Worm (Caenorhabditis elegans) whole organism, L1 larva: ENCODE results near the gene srd-11.

ENCODE experiments used
- C04F5.9 ChIP-seq: sonication (generic microtip); optimal IDR thresholded peaks from 2 replicates; lab custom pipeline; 2016; ENCODE audit warnings: missing genetic modification characterization, missing compliant biosample characterization
- F16B12.6 ChIP-seq: fragments of 150-350 bp; optimal IDR thresholded peaks from 2 replicates; lab custom pipeline; 2014; ENCODE audit warnings: missing biosample characterization, missing genetic modification characterization
- Y116A8C.19 ChIP-seq: sonication (generic microtip); optimal IDR thresholded peaks from 2 replicates; lab custom pipeline; 2016; ENCODE audit warnings: missing compliant biosample characterization, missing genetic modification characterization, borderline replicate concordance
- aha-1 ChIP-seq: fragments of 150-350 bp; optimal IDR thresholded peaks from 2 replicates; lab custom pipeline; 2014; ENCODE audit warnings: missing biosample characterization, missing genetic modification characterization
- ama-1 ChIP-seq: fragments of 150-350 bp; optimal IDR thresholded peaks from 2 replicates; lab custom pipeline; 2014
- blmp-1 ChIP-seq: fragments of 150-350 bp; optimal IDR thresholded peaks from 2 replicates; lab custom pipeline; 2014; ENCODE audit warnings: missing biosample characterization, missing genetic modification characterization
- ceh-63 ChIP-seq: fragments of 200-800 bp; sonication (Bioruptor generic); optimal IDR thresholded peaks from 2 replicates; lab custom pipeline; 2018; ENCODE audit warnings: mild to moderate bottlenecking, missing genetic modification characterization, missing compliant biosample characterization
- ceh-82 ChIP-seq, 3 experiments: fragments of 150-350 bp in 1 of 3; sonication (generic microtip) in 2 of 3; optimal IDR thresholded peaks; 2 replicates each; lab custom pipeline; 2014 to 2017; ENCODE audit warnings: missing biosample characterization in 3 of 3, missing genetic modification characterization in 3 of 3
- ceh-88 ChIP-seq: fragments of 200-800 bp; sonication (Bioruptor generic); IDR thresholded peaks from 2 replicates; pipeline ENCODE4 v1.3.6; 2022; ENCODE audit warnings: missing genetic modification characterization, missing compliant biosample characterization
- ces-1 ChIP-seq: fragments of 150-350 bp; optimal IDR thresholded peaks from 2 replicates; lab custom pipeline; 2014; ENCODE audit warnings: missing biosample characterization, missing genetic modification reagents, missing genetic modification characterization
- dsc-1 ChIP-seq: sonication (generic microtip); optimal IDR thresholded peaks from 2 replicates; lab custom pipeline; 2016; ENCODE audit warnings: mild to moderate bottlenecking, missing genetic modification characterization, missing compliant biosample characterization
- efl-1 ChIP-seq, 4 experiments: fragments of 150-350 bp; optimal IDR thresholded peaks in 3 of 4; peaks in 1 of 4; 1 replicate in 1 of 4; 2 replicates in 3 of 4; lab custom pipeline; 2014; ENCODE audit warnings: missing biosample characterization in 2 of 4, missing genetic modification characterization in 2 of 4, missing genetic modification reagents in 2 of 4
- egl-13 ChIP-seq: sonication (generic microtip); optimal IDR thresholded peaks from 2 replicates; lab custom pipeline; 2016; ENCODE audit warnings: missing genotype, missing genetic modification reagents, missing genetic modification characterization, missing compliant biosample characterization
- elt-3 ChIP-seq, 6 experiments: fragments of 150-350 bp in 1 of 6; sonication (generic microtip); optimal IDR thresholded peaks; 2 replicates each; lab custom pipeline; 2017 to 2018; ENCODE audit warnings: missing biosample characterization in 6 of 6, missing genetic modification characterization in 6 of 6, inconsistent platforms in 1 of 6
- fkh-4 ChIP-seq: sonication (generic microtip); optimal IDR thresholded peaks from 2 replicates; lab custom pipeline; 2016; ENCODE audit warnings: missing compliant biosample characterization, missing genetic modification characterization, borderline replicate concordance
- grh-1 ChIP-seq: fragments of 200-800 bp; sonication (Bioruptor generic); IDR thresholded peaks from 2 replicates; pipeline ENCODE4 v1.3.6; 2022; ENCODE audit warnings: missing genetic modification reagents, missing genetic modification characterization, missing compliant biosample characterization
- hpl-2 ChIP-seq: fragments of 150-350 bp; optimal IDR thresholded peaks from 2 replicates; lab custom pipeline; 2014; ENCODE audit warnings: missing biosample characterization, missing genetic modification reagents, missing genetic modification characterization
- irx-1 ChIP-seq: sonication (generic microtip); optimal IDR thresholded peaks from 2 replicates; lab custom pipeline; 2016; ENCODE audit warnings: missing genetic modification characterization, missing compliant biosample characterization
- jun-1 ChIP-seq: fragments of 150-350 bp; optimal IDR thresholded peaks from 2 replicates; lab custom pipeline; 2014; ENCODE audit warnings: missing biosample characterization, missing genetic modification reagents, missing genetic modification characterization
- lin-13 ChIP-seq: fragments of 150-350 bp; optimal IDR thresholded peaks from 2 replicates; lab custom pipeline; 2014; ENCODE audit warnings: missing biosample characterization, missing genetic modification reagents, missing genetic modification characterization
- lin-14 ChIP-seq: fragments of 200-800 bp; sonication (Bioruptor generic); optimal IDR thresholded peaks from 2 replicates; lab custom pipeline; 2018; ENCODE audit warnings: mild to moderate bottlenecking, missing genetic modification characterization, moderate library complexity, missing compliant biosample characterization
- lin-15B ChIP-seq: fragments of 150-350 bp; sonication (generic microtip); optimal IDR thresholded peaks from 3 replicates; lab custom pipeline; 2014; ENCODE audit warnings: missing biosample characterization, missing genetic modification characterization
- lir-3 ChIP-seq: sonication (generic microtip); optimal IDR thresholded peaks from 2 replicates; lab custom pipeline; 2016; ENCODE audit warnings: mild to moderate bottlenecking, missing genetic modification characterization, moderate library complexity, missing compliant biosample characterization; ENCODE audit not compliant: poor library complexity
- lsy-2 ChIP-seq, 2 experiments: fragments of 150-350 bp; optimal IDR thresholded peaks; 2 replicates each; lab custom pipeline; 2014; ENCODE audit warnings: missing biosample characterization in 2 of 2, missing genetic modification characterization in 2 of 2
- mab-9 ChIP-seq: fragments of 200-800 bp; sonication (Bioruptor generic); IDR thresholded peaks from 2 replicates; pipeline ENCODE4 v1.3.6; 2022; ENCODE audit warnings: missing genetic modification reagents, missing genetic modification characterization, missing compliant biosample characterization
- mdl-1 ChIP-seq, 2 experiments: fragments of 150-350 bp; optimal IDR thresholded peaks; 2 replicates each; lab custom pipeline; 2014 to 2017; ENCODE audit warnings: missing biosample characterization in 2 of 2, missing genetic modification characterization in 2 of 2, inconsistent platforms in 1 of 2
- mef-2 ChIP-seq: fragments of 150-350 bp; optimal IDR thresholded peaks from 2 replicates; lab custom pipeline; 2014; ENCODE audit warnings: missing biosample characterization, missing genetic modification characterization
- mep-1 ChIP-seq: fragments of 150-350 bp; optimal IDR thresholded peaks from 2 replicates; lab custom pipeline; 2014; ENCODE audit warnings: missing biosample characterization, missing genetic modification characterization
- nhr-11 ChIP-seq: fragments of 150-350 bp; optimal IDR thresholded peaks from 2 replicates; lab custom pipeline; 2014; ENCODE audit warnings: missing biosample characterization, missing genetic modification characterization
- nhr-12 ChIP-seq: sonication (generic microtip); optimal IDR thresholded peaks from 2 replicates; lab custom pipeline; 2017; ENCODE audit warnings: missing biosample characterization, missing genetic modification characterization
- nhr-19 ChIP-seq: fragments of 200-800 bp; sonication (Bioruptor generic); conservative IDR thresholded peaks from 2 replicates; pipeline ENCODE4 v1.3.6; 2022; ENCODE audit warnings: missing genetic modification characterization, missing compliant biosample characterization
- nhr-28 ChIP-seq: fragments of 150-350 bp; optimal IDR thresholded peaks from 2 replicates; lab custom pipeline; 2014; ENCODE audit warnings: missing biosample characterization, missing genetic modification characterization
- nhr-47 ChIP-seq: sonication (generic microtip); optimal IDR thresholded peaks from 2 replicates; lab custom pipeline; 2016; ENCODE audit warnings: mild to moderate bottlenecking, missing genetic modification characterization, moderate library complexity, missing compliant biosample characterization
- nhr-71 ChIP-seq: sonication (generic microtip); optimal IDR thresholded peaks from 2 replicates; lab custom pipeline; 2016; ENCODE audit warnings: mild to moderate bottlenecking, missing genetic modification characterization, moderate library complexity, missing compliant biosample characterization
- nhr-76 ChIP-seq: sonication (generic microtip); optimal IDR thresholded peaks from 2 replicates; lab custom pipeline; 2017; ENCODE audit warnings: missing biosample characterization, missing genetic modification characterization
- nhr-77 ChIP-seq: fragments of 150-350 bp; optimal IDR thresholded peaks from 2 replicates; lab custom pipeline; 2014; ENCODE audit warnings: missing biosample characterization, missing genetic modification characterization
- nhr-84 ChIP-seq: sonication (generic microtip); optimal IDR thresholded peaks from 2 replicates; lab custom pipeline; 2017; ENCODE audit warnings: missing biosample characterization, missing genetic modification characterization
- nhr-90 ChIP-seq: sonication (generic microtip); optimal IDR thresholded peaks from 2 replicates; lab custom pipeline; 2016; ENCODE audit warnings: mild to moderate bottlenecking, missing genetic modification characterization, missing compliant biosample characterization; ENCODE audit not compliant: poor library complexity
- pqm-1 ChIP-seq: sonication (generic microtip); optimal IDR thresholded peaks from 3 replicates; lab custom pipeline; 2017; ENCODE audit warnings: missing biosample characterization, missing genetic modification characterization
- rnt-1 ChIP-seq: sonication (generic microtip); optimal IDR thresholded peaks from 2 replicates; lab custom pipeline; 2016; ENCODE audit warnings: mild to moderate bottlenecking, missing genetic modification characterization, moderate library complexity, missing compliant biosample characterization
- snpc-4 ChIP-seq: fragments of 150-350 bp; optimal IDR thresholded peaks from 2 replicates; lab custom pipeline; 2014; ENCODE audit warnings: missing biosample characterization, missing genetic modification characterization
- sox-4 ChIP-seq: sonication (generic microtip); optimal IDR thresholded peaks from 2 replicates; lab custom pipeline; 2016; ENCODE audit warnings: missing genetic modification characterization, missing compliant biosample characterization
- sup-37 ChIP-seq: fragments of 200-800 bp; sonication (Bioruptor generic); optimal IDR thresholded peaks from 2 replicates; lab custom pipeline; 2018; ENCODE audit warnings: mild to moderate bottlenecking, missing genetic modification characterization, missing compliant biosample characterization
- tlp-1 ChIP-seq: fragments of 150-350 bp; optimal IDR thresholded peaks from 2 replicates; lab custom pipeline; 2014; ENCODE audit warnings: missing biosample characterization, missing genetic modification characterization
- unc-130 ChIP-seq: fragments of 150-350 bp; optimal IDR thresholded peaks from 2 replicates; lab custom pipeline; 2017; ENCODE audit warnings: missing biosample characterization, missing genetic modification characterization, inconsistent platforms
- unc-62 ChIP-seq: fragments of 150-350 bp; optimal IDR thresholded peaks from 2 replicates; lab custom pipeline; 2014; ENCODE audit warnings: missing biosample characterization, missing genetic modification reagents, missing genetic modification characterization
- unc-86 ChIP-seq: sonication (generic microtip); optimal IDR thresholded peaks from 2 replicates; lab custom pipeline; 2016; ENCODE audit warnings: missing genetic modification characterization, missing compliant biosample characterization
- unc-98 ChIP-seq: fragments of 200-800 bp; sonication (Bioruptor generic); IDR thresholded peaks from 2 replicates; pipeline ENCODE4 v1.3.6; 2022; ENCODE audit warnings: missing genetic modification characterization, missing compliant biosample characterization
- vab-15 ChIP-seq: sonication (generic microtip); optimal IDR thresholded peaks from 2 replicates; lab custom pipeline; 2017; ENCODE audit warnings: missing genotype, mild to moderate bottlenecking, missing genetic modification characterization, missing compliant biosample characterization
- xbp-1 ChIP-seq: sonication (generic microtip); optimal IDR thresholded peaks from 2 replicates; lab custom pipeline; 2016; ENCODE audit warnings: missing genetic modification characterization, missing compliant biosample characterization
- zip-4 ChIP-seq: fragments of 200-800 bp; sonication (Bioruptor generic); optimal IDR thresholded peaks from 2 replicates; lab custom pipeline; 2018; ENCODE audit warnings: mild to moderate bottlenecking, missing genetic modification characterization, moderate library complexity, missing compliant biosample characterization
- ztf-11 ChIP-seq, 2 experiments: sonication (generic microtip); optimal IDR thresholded peaks; 2 replicates each; lab custom pipeline; 2016 to 2017; ENCODE audit warnings: missing genetic modification characterization in 2 of 2, missing biosample characterization in 1 of 2, missing compliant biosample characterization in 1 of 2
- ztf-4 ChIP-seq: fragments of 150-350 bp; optimal IDR thresholded peaks from 2 replicates; lab custom pipeline; 2014; ENCODE audit warnings: missing biosample characterization, missing genetic modification characterization

The srd-11 gene

DNA sequence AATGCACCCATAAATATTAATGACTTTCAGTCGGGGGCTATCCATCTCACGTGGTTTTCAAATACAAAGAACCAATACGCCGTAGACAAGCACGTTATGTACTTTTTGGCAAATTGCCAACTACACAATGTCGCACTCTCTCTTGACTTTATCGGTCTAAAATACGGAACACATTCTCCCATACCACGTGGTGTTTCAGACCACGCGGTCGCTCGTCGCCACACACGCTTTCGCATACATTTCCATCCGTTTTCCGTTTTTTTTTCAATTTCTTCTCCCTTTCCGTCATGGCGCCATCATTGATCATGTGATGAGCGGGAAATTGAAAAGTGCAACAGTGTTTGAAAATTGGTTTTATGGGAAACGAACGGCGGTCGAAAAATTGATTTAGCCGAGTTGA, 38.9 kb upstream of the srd-11 start:
- TF ChIP-seq unc-86 (tag; lab: Kevin White, UChicago) (peak; percentile 38), nhr-12 (tag; lab: Kevin White, UChicago) (no peak), mab-9 (peak; percentile 62), Y116A8C.19 (no peak), lin-14 (GFP tag; lab: Kevin White, UChicago) (peak; percentile 99), vab-15 (tag; lab: Kevin White, UChicago) (no peak), F16B12.6 (tag; lab: Kevin White, UChicago) (no peak), nhr-71 (tag; lab: Kevin White, UChicago) (peak; percentile 98), dsc-1 (tag; lab: Kevin White, UChicago) (peak; percentile 53), lsy-2 (tag; optimal IDR thresholded peaks at IDR 0.05; lab: Kevin White, UChicago) (peak; percentile 69 to 72), sox-4 (tag; lab: Kevin White, UChicago) (peak; percentile 38), jun-1 (tag; lab: Kevin White, UChicago) (peak; percentile 82), nhr-76 (tag; lab: Kevin White, UChicago) (no peak), nhr-84 (tag; lab: Kevin White, UChicago) (no peak), ceh-82 (tag; optimal IDR thresholded peaks at IDR 0.05; lab: Kevin White, UChicago) (peak in 1 of 3 experiments; percentile 8), pqm-1 (tag; lab: Kevin White, UChicago) (no peak), lin-15B (tag; lab: Kevin White, UChicago) (no peak), tlp-1 (no peak), nhr-19 (GFP tag; lab: Robert Waterston, UW) (peak; percentile 91), egl-13 (peak; percentile 52), nhr-77 (tag; lab: Kevin White, UChicago) (no peak), nhr-28 (no peak), ama-1 (lab: Kevin White, UChicago) (no peak), unc-98 (GFP tag; lab: Robert Waterston, UW) (no peak), fkh-4 (no peak), ztf-4 (peak; percentile 83), lin-13 (GFP tag; lab: Kevin White, UChicago) (peak; percentile 74), snpc-4 (tag; lab: Kevin White, UChicago) (peak; percentile 48), xbp-1 (peak; percentile 57), mef-2 (no peak), elt-3 (tag; optimal IDR thresholded peaks at IDR 0.05; lab: Kevin White, UChicago) (peak in 2 of 6 experiments; percentile 92), efl-1 (optimal IDR thresholded peaks at IDR 0.05; lab: Kevin White, UChicago) (peak; percentile 43 to 65), efl-1 (GFP tag; optimal IDR thresholded peaks at IDR 0.05 in 1 of 2; lab: Kevin White, UChicago) (peak; percentile 64 to 95), zip-4 (GFP tag; lab: Kevin White, UChicago) (peak; percentile 6), nhr-11 (tag; lab: Kevin White, UChicago) (no peak), unc-62 (GFP tag; lab: Kevin White, UChicago) (no peak), irx-1 (peak; percentile 88), mdl-1 (tag; optimal IDR thresholded peaks at IDR 0.05; lab: Kevin White, UChicago) (peak in 1 of 2 experiments; percentile 99), sup-37 (GFP tag; lab: Kevin White, UChicago) (no peak), ceh-63 (GFP tag; lab: Kevin White, UChicago) (peak; percentile 5), unc-130 (tag; lab: Kevin White, UChicago) (peak; percentile 72), nhr-90 (tag; lab: Kevin White, UChicago) (peak; percentile 94), mep-1 (peak; percentile 83), ces-1 (GFP tag; lab: Kevin White, UChicago) (no peak), C04F5.9 (tag; lab: Kevin White, UChicago) (peak; percentile 58), aha-1 (tag; lab: Kevin White, UChicago) (peak; percentile 38), rnt-1 (tag; lab: Kevin White, UChicago) (peak; percentile 77), ceh-88 (GFP tag; lab: Robert Waterston, UW) (peak; percentile 59), blmp-1 (tag; lab: Kevin White, UChicago) (peak; percentile 97), nhr-47 (tag; lab: Kevin White, UChicago) (peak; percentile 91), hpl-2 (GFP tag; lab: Kevin White, UChicago) (peak; percentile 63), grh-1 (GFP tag; lab: Robert Waterston, UW) (peak; percentile 83), ztf-11 (tag; optimal IDR thresholded peaks at IDR 0.05; lab: Kevin White, UChicago) (peak in 1 of 2 experiments; percentile 68), lir-3 (peak; percentile 64)
